Fruit fly (Drosophila melanogaster) S2 (cell line): ENCODE measurements around the gene wnd.

Experiments used
- CG8478 ChIP-seq: fragments of >200 bp; optimal IDR thresholded peaks from 2 replicates; lab custom pipeline; 2018
- CTCF ChIP-seq, 2 experiments: fragments of >200 bp; optimal IDR thresholded peaks; 2 replicates each; lab custom pipeline; 2018

dm6 chr3L:19655923-19656322, 20.3 kb upstream of the wnd start:
- TF ChIP-seq CTCF (optimal IDR thresholded peaks at IDR 0.05; lab: Kevin White, UChicago), result no peak
- no peak for TF ChIP-seq CG8478 (lab: Kevin White, UChicago)
